Worm (Caenorhabditis elegans) whole organism, L4 larva: ENCODE data around the gene ZC250.4.

Experiments
- F49E8.2 ChIP-seq: sonication (generic microtip); optimal IDR thresholded peaks from 2 replicates; lab custom pipeline; 2016; ENCODE audit warnings: missing compliant biosample characterization, mild to moderate bottlenecking, missing genetic modification characterization, borderline replicate concordance
- T20F7.1 ChIP-seq: fragments of 200-800 bp; sonication (Bioruptor generic); optimal IDR thresholded peaks from 2 replicates; lab custom pipeline; 2018; ENCODE audit warnings: mild to moderate bottlenecking, missing genetic modification characterization, missing compliant biosample characterization
- T26A8.4 ChIP-seq: fragments of 200-800 bp; sonication (Bioruptor generic); IDR thresholded peaks from 2 replicates; pipeline ENCODE4 v1.3.6; 2022; ENCODE audit warnings: missing genetic modification characterization, missing compliant biosample characterization
- ZK337.2 ChIP-seq: fragments of 200-800 bp; sonication (Bioruptor generic); IDR thresholded peaks from 2 replicates; pipeline ENCODE4 v1.3.6; 2022; ENCODE audit warnings: missing genetic modification reagents, missing genetic modification characterization, missing compliant biosample characterization
- aha-1 ChIP-seq: fragments of 150-350 bp; peaks from one replicate; lab custom pipeline; 2014; ENCODE audit warnings: missing biosample characterization, missing genetic modification characterization
- ceh-20 ChIP-seq: fragments of 200-800 bp; sonication (Bioruptor generic); IDR thresholded peaks from 2 replicates; pipeline ENCODE4 v1.3.6; 2022; ENCODE audit warnings: missing genetic modification reagents, missing genetic modification characterization, missing compliant biosample characterization
- ceh-44 ChIP-seq: fragments of 200-800 bp; sonication (Bioruptor generic); IDR thresholded peaks from 2 replicates; pipeline ENCODE4 v1.3.6; 2022; ENCODE audit warnings: missing genetic modification reagents, missing genetic modification characterization, missing compliant biosample characterization
- cey-2 ChIP-seq: sonication (generic microtip); optimal IDR thresholded peaks from 3 replicates; lab custom pipeline; 2017; ENCODE audit warnings: missing genetic modification characterization, mild to moderate bottlenecking, missing compliant biosample characterization, antibody characterized with exemption, borderline replicate concordance; ENCODE audit not compliant: insufficient read depth
- daf-16 ChIP-seq, 3 experiments: sonication (generic microtip); optimal IDR thresholded peaks; 2 replicates each; lab custom pipeline; 2016 to 2017; ENCODE audit warnings: missing genetic modification characterization in 3 of 3, missing genetic modification reagents in 3 of 3, mild to moderate bottlenecking in 2 of 3, missing compliant biosample characterization in 2 of 3, missing biosample characterization in 1 of 3, moderate library complexity in 1 of 3
- dmd-6 ChIP-seq: fragments of 200-800 bp; sonication (Bioruptor generic); IDR thresholded peaks from 2 replicates; pipeline ENCODE4 v1.3.6; 2022; ENCODE audit warnings: missing genetic modification reagents, missing genetic modification characterization, missing compliant biosample characterization
- dpl-1 ChIP-seq: fragments of 150-350 bp; optimal IDR thresholded peaks from 2 replicates; lab custom pipeline; 2014; ENCODE audit warnings: missing biosample characterization, missing genetic modification reagents, missing genetic modification characterization
- dve-1 ChIP-seq: sonication (generic microtip); optimal IDR thresholded peaks from 2 replicates; lab custom pipeline; 2017; ENCODE audit warnings: antibody characterized with exemption, mild to moderate bottlenecking, missing genetic modification characterization, missing compliant biosample characterization; ENCODE audit not compliant: insufficient read depth
- gei-8 ChIP-seq: fragments of 200-800 bp; sonication (Bioruptor generic); optimal IDR thresholded peaks from 2 replicates; lab custom pipeline; 2018; ENCODE audit warnings: mild to moderate bottlenecking, missing genetic modification characterization, missing compliant biosample characterization
- hif-1 ChIP-seq, 2 experiments: sonication (generic microtip); optimal IDR thresholded peaks; 2 replicates each; lab custom pipeline; 2016 to 2017; ENCODE audit warnings: missing compliant biosample characterization in 2 of 2, missing genetic modification characterization in 2 of 2, missing genetic modification reagents in 2 of 2, missing genotype in 2 of 2, mild to moderate bottlenecking in 1 of 2
- hlh-11 ChIP-seq: fragments of 200-800 bp; sonication (Bioruptor generic); optimal IDR thresholded peaks from 2 replicates; lab custom pipeline; 2018; ENCODE audit warnings: mild to moderate bottlenecking, missing genetic modification characterization, missing compliant biosample characterization
- hlh-30 ChIP-seq: sonication (generic microtip); optimal IDR thresholded peaks from 2 replicates; lab custom pipeline; 2017; ENCODE audit warnings: antibody characterized with exemption, mild to moderate bottlenecking, missing genetic modification characterization, missing compliant biosample characterization; ENCODE audit not compliant: insufficient read depth
- hmg-1.1 ChIP-seq: fragments of 200-800 bp; sonication (Bioruptor generic); IDR thresholded peaks from 2 replicates; pipeline ENCODE4 v1.3.6; 2022; ENCODE audit warnings: missing genetic modification reagents, missing genetic modification characterization, missing compliant biosample characterization
- lin-1 ChIP-seq: fragments of 200-800 bp; sonication (Bioruptor generic); IDR thresholded peaks from 2 replicates; pipeline ENCODE4 v1.3.6; 2022; ENCODE audit warnings: missing genetic modification reagents, missing genetic modification characterization, missing compliant biosample characterization
- lin-15B ChIP-seq: fragments of 150-350 bp; sonication (generic microtip); optimal IDR thresholded peaks from 3 replicates; lab custom pipeline; 2014; ENCODE audit warnings: missing biosample characterization, missing genetic modification characterization
- lin-29 ChIP-seq: fragments of 200-800 bp; sonication (Bioruptor generic); IDR thresholded peaks from 2 replicates; pipeline ENCODE4 v1.3.6; 2022; ENCODE audit warnings: missing genetic modification reagents, missing genetic modification characterization, missing compliant biosample characterization
- lin-38 ChIP-seq: fragments of 200-800 bp; sonication (Bioruptor generic); IDR thresholded peaks from 2 replicates; pipeline ENCODE4 v1.3.6; 2022; ENCODE audit warnings: missing genetic modification reagents, missing genetic modification characterization, missing compliant biosample characterization
- lsy-2 ChIP-seq, 2 experiments: fragments of 150-350 bp in 1 of 2; sonication (generic microtip) in 1 of 2; optimal IDR thresholded peaks; 2 replicates each; lab custom pipeline; 2014 to 2017; ENCODE audit warnings: missing biosample characterization in 2 of 2, missing genetic modification characterization in 2 of 2
- madf-5 ChIP-seq, 2 experiments: fragments of 200-800 bp; sonication (Bioruptor generic); IDR thresholded peaks; 2 replicates each; pipeline ENCODE4 v1.3.6; 2022; ENCODE audit warnings: missing compliant biosample characterization in 2 of 2, missing genetic modification characterization in 2 of 2
- mdl-1 ChIP-seq, 2 experiments: fragments of 150-350 bp in 1 of 2; sonication (generic microtip) in 1 of 2; optimal IDR thresholded peaks; 2 replicates each; lab custom pipeline; 2014 to 2017; ENCODE audit warnings: missing biosample characterization in 2 of 2, missing genetic modification characterization in 2 of 2
- mep-1 ChIP-seq: fragments of 150-350 bp; sonication (generic microtip); optimal IDR thresholded peaks from 3 replicates; lab custom pipeline; 2014; ENCODE audit warnings: missing biosample characterization, missing genetic modification characterization
- mxl-2 ChIP-seq: fragments of 200-800 bp; sonication (Bioruptor generic); conservative IDR thresholded peaks from 2 replicates; pipeline ENCODE4 v1.3.6; 2022; ENCODE audit warnings: missing genetic modification reagents, missing genetic modification characterization, missing compliant biosample characterization
- mxl-3 ChIP-seq: fragments of 200-800 bp; sonication (Bioruptor generic); optimal IDR thresholded peaks from 2 replicates; lab custom pipeline; 2018; ENCODE audit warnings: mild to moderate bottlenecking, missing genetic modification characterization, missing compliant biosample characterization
- nhr-10 ChIP-seq: fragments of 150-350 bp; optimal IDR thresholded peaks from 2 replicates; lab custom pipeline; 2014; ENCODE audit warnings: missing biosample characterization, missing genetic modification characterization
- nhr-102 ChIP-seq: sonication (generic microtip); optimal IDR thresholded peaks from 2 replicates; lab custom pipeline; 2016; ENCODE audit warnings: mild to moderate bottlenecking, missing genetic modification characterization, moderate library complexity, missing compliant biosample characterization
- nhr-25 ChIP-seq: sonication (generic microtip); optimal IDR thresholded peaks from 2 replicates; lab custom pipeline; 2017; ENCODE audit warnings: missing genetic modification characterization, mild to moderate bottlenecking, missing compliant biosample characterization, antibody characterized with exemption, moderate library complexity, borderline replicate concordance; ENCODE audit not compliant: insufficient read depth
- nhr-28 ChIP-seq: fragments of 150-350 bp; optimal IDR thresholded peaks from 2 replicates; lab custom pipeline; 2014; ENCODE audit warnings: missing biosample characterization, missing genetic modification characterization
- nhr-48 ChIP-seq: sonication (generic microtip); optimal IDR thresholded peaks from 2 replicates; lab custom pipeline; 2016; ENCODE audit warnings: mild to moderate bottlenecking, missing genetic modification characterization, missing compliant biosample characterization
- nhr-77 ChIP-seq: fragments of 150-350 bp; optimal IDR thresholded peaks from 2 replicates; lab custom pipeline; 2014; ENCODE audit warnings: missing biosample characterization, missing genetic modification characterization
- php-3 ChIP-seq: fragments of 200-800 bp; sonication (Bioruptor generic); IDR thresholded peaks from 2 replicates; pipeline ENCODE4 v1.3.6; 2022; ENCODE audit warnings: missing genetic modification reagents, missing genetic modification characterization, missing compliant biosample characterization
- pqm-1 ChIP-seq: sonication (generic microtip); optimal IDR thresholded peaks from 2 replicates; lab custom pipeline; 2017; ENCODE audit warnings: missing biosample characterization, missing genetic modification characterization
- rbr-2 ChIP-seq: sonication (generic microtip); optimal IDR thresholded peaks from 2 replicates; lab custom pipeline; 2016; ENCODE audit warnings: missing genotype, missing genetic modification characterization, missing compliant biosample characterization
- skn-1 ChIP-seq: fragments of 150-350 bp; optimal IDR thresholded peaks from 2 replicates; lab custom pipeline; 2014; ENCODE audit warnings: missing biosample characterization, missing genetic modification characterization
- spr-1 ChIP-seq: sonication (generic microtip); optimal IDR thresholded peaks from 2 replicates; lab custom pipeline; 2016; ENCODE audit warnings: mild to moderate bottlenecking, missing genetic modification characterization, missing compliant biosample characterization
- tra-1 ChIP-seq: fragments of 200-800 bp; sonication (Bioruptor generic); IDR thresholded peaks from 2 replicates; pipeline ENCODE4 v1.3.6; 2022; ENCODE audit warnings: missing genetic modification reagents, missing genetic modification characterization, missing compliant biosample characterization
- unc-130 ChIP-seq: sonication (generic microtip); optimal IDR thresholded peaks from 2 replicates; lab custom pipeline; 2016; ENCODE audit warnings: missing genetic modification reagents, missing genetic modification characterization, missing compliant biosample characterization
- unc-62 ChIP-seq, 3 experiments: fragments of 150-350 bp in 1 of 3; sonication (generic microtip); optimal IDR thresholded peaks in 2 of 3; peaks in 1 of 3; 1 replicate in 1 of 3; 2 replicates in 2 of 3; lab custom pipeline; 2014 to 2017; ENCODE audit warnings: missing biosample characterization in 3 of 3, missing genetic modification characterization in 3 of 3, missing genetic modification reagents in 3 of 3, missing genotype in 1 of 3
- zip-2 ChIP-seq: fragments of 150-350 bp; optimal IDR thresholded peaks from 2 replicates; lab custom pipeline; 2014; ENCODE audit warnings: missing biosample characterization, missing genetic modification characterization
- ztf-7 ChIP-seq: fragments of 150-350 bp; optimal IDR thresholded peaks from 2 replicates; lab custom pipeline; 2014; ENCODE audit warnings: missing biosample characterization, missing genetic modification characterization

The ZC250.4 gene

ce11 chrV:5768292-5768695, 44.6 kb downstream of the ZC250.4 start:
- TF ChIP-seq lin-38 (GFP tag; lab: Robert Waterston, UW), result peak; percentile 32; the same call in 1 of the 2 replicates
- peak; percentile 64 for TF ChIP-seq nhr-25 (tag; lab: Kevin White, UChicago)
- 0 out of 2 replicates have a peak, but pooled peaks have one; percentile 11 for TF ChIP-seq hmg-1.1
- TF ChIP-seq daf-16 (GFP tag; optimal IDR thresholded peaks at IDR 0.05; lab: Kevin White, UChicago), result peak in 1 of 2 experiments; percentile 44
- TF ChIP-seq daf-16 (tag; optimal IDR thresholded peaks at IDR 0.05; lab: Kevin White, UChicago), result peak; percentile 66
- TF ChIP-seq F49E8.2 (tag; lab: Kevin White, UChicago), result no peak
- peak; percentile 93 for TF ChIP-seq cey-2 (tag; lab: Kevin White, UChicago)
- TF ChIP-seq hlh-11 (tag; lab: Kevin White, UChicago), result peak; percentile 98
- TF ChIP-seq lin-1 (GFP tag; lab: Robert Waterston, UW), result peak; percentile 73; the same call in 1 of the 2 replicates
- no peak for TF ChIP-seq skn-1 (tag; lab: Kevin White, UChicago)
- TF ChIP-seq lin-29 (GFP tag; lab: Robert Waterston, UW), result no peak
- TF ChIP-seq mep-1 (tag; lab: Kevin White, UChicago), result peak; percentile 28
- TF ChIP-seq dve-1 (tag; lab: Kevin White, UChicago), result peak; percentile 86
- peak; percentile 91 for TF ChIP-seq hlh-30 (tag; lab: Kevin White, UChicago)
- no peak for TF ChIP-seq ceh-44 (GFP tag; lab: Robert Waterston, UW)
- peak; percentile 71 for TF ChIP-seq gei-8 (GFP tag; lab: Kevin White, UChicago)
- no peak for TF ChIP-seq lin-15B (tag; lab: Kevin White, UChicago)
- no peak for TF ChIP-seq aha-1
- TF ChIP-seq mdl-1 (tag; optimal IDR thresholded peaks at IDR 0.05; lab: Kevin White, UChicago), result peak; percentile 88 to 91
- TF ChIP-seq nhr-10 (tag; lab: Kevin White, UChicago), result peak; percentile 79
- TF ChIP-seq ztf-7, result peak; percentile 17
- peak; percentile 30 for TF ChIP-seq dpl-1 (GFP tag; lab: Kevin White, UChicago)
- TF ChIP-seq tra-1 (GFP tag; lab: Robert Waterston, UW), result peak; percentile 40; the same call in 1 of the 2 replicates
- TF ChIP-seq rbr-2 (tag; lab: Kevin White, UChicago), result no peak
- TF ChIP-seq unc-130, result no peak
- peak; percentile 18 for TF ChIP-seq zip-2 (tag; lab: Kevin White, UChicago)
- TF ChIP-seq unc-62 (GFP tag; optimal IDR thresholded peaks at IDR 0.05 in 1 of 2; lab: Kevin White, UChicago), result peak in 1 of 2 experiments; percentile 71
- no peak for TF ChIP-seq unc-62 (tag; optimal IDR thresholded peaks at IDR 0.05; lab: Kevin White, UChicago)
- TF ChIP-seq madf-5 (GFP tag; IDR thresholded peaks at IDR 0.05; lab: Robert Waterston, UW), result no peak
- TF ChIP-seq ceh-20 (GFP tag; lab: Robert Waterston, UW), result peak; percentile 80; the same call in 1 of the 2 replicates
- peak; percentile 82 for TF ChIP-seq mxl-3 (GFP tag; lab: Kevin White, UChicago)
- TF ChIP-seq nhr-28 (tag; lab: Kevin White, UChicago), result peak; percentile 81
- peak in 1 of 2 experiments; percentile 54 for TF ChIP-seq lsy-2 (tag; optimal IDR thresholded peaks at IDR 0.05; lab: Kevin White, UChicago)
- peak; percentile 97 for TF ChIP-seq mxl-2
- TF ChIP-seq T20F7.1 (GFP tag; lab: Kevin White, UChicago), result peak; percentile 15
- peak; percentile 6 to 21 for TF ChIP-seq hif-1 (tag; optimal IDR thresholded peaks at IDR 0.05; lab: Kevin White, UChicago)
- peak; percentile 94 for TF ChIP-seq nhr-48
- peak; percentile 9 for TF ChIP-seq nhr-77
- peak; percentile 46 for TF ChIP-seq T26A8.4 (GFP tag; lab: Robert Waterston, UW)
- peak; percentile 86 for TF ChIP-seq dmd-6 (GFP tag; lab: Robert Waterston, UW)
- TF ChIP-seq ZK337.2, result no peak
- peak; percentile 78 for TF ChIP-seq nhr-102 (tag; lab: Kevin White, UChicago)
- peak; percentile 33 for TF ChIP-seq pqm-1
- TF ChIP-seq php-3 (GFP tag; lab: Robert Waterston, UW), result peak; percentile 61; the same call in 1 of the 2 replicates
- TF ChIP-seq spr-1 (tag; lab: Kevin White, UChicago), result peak; percentile 67
